Worm (Caenorhabditis elegans): ENCODE data around the gene Y66D12A.30.

DNA sequence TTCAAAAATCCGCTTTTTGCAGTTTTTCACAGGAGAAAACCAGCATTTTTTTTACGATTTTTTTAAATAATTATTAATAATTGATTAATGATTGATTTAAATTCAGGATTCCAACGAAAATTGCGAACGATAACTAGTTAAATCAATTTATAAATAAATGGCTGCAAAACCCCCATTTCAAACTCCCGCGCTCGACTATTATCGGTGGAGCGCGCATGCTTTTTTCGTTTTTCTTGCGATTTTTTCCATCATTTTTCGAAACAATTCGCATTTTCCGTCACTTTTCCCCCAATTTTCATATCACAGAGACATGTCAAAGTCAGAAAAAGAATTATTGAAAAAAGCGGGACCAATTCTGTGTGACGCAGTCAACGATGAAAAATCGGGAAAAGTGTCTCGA, 44.1 kb upstream of the Y66D12A.30 start, which contains the start of gene Y66D12A.10:
- no peak for TF ChIP-seq cog-1 (tag; optimal IDR thresholded peaks at IDR 0.05)
- no peak for TF ChIP-seq flt-1 (GFP tag; IDR thresholded peaks at IDR 0.05)
- no peak for TF ChIP-seq ref-1 (GFP tag; conservative IDR thresholded peaks at IDR 0.05)
- no peak for TF ChIP-seq ztf-29 (GFP tag; IDR thresholded peaks at IDR 0.05)
